Worm (Caenorhabditis elegans) whole organism, young adult: ENCODE data around the gene phat-4.

Source experiments
- F22D6.2 ChIP-seq: sonication (generic microtip); optimal IDR thresholded peaks from 2 replicates; lab custom pipeline; 2016; ENCODE audit warnings: mild to moderate bottlenecking, missing genetic modification characterization, missing compliant biosample characterization
- F37B4.10 ChIP-seq: fragments of 200-800 bp; sonication (Bioruptor generic); IDR thresholded peaks from 2 replicates; pipeline ENCODE4 v1.3.6; 2022; ENCODE audit warnings: missing genetic modification characterization, missing compliant biosample characterization
- F52B5.7 ChIP-seq: sonication (generic microtip); optimal IDR thresholded peaks from 2 replicates; lab custom pipeline; 2016; ENCODE audit warnings: mild to moderate bottlenecking, missing genetic modification characterization, missing compliant biosample characterization
- F55B11.4 ChIP-seq: sonication (generic microtip); optimal IDR thresholded peaks from 2 replicates; lab custom pipeline; 2016; ENCODE audit warnings: missing compliant biosample characterization, missing genetic modification characterization, borderline replicate concordance; ENCODE audit not compliant: insufficient read depth
- F57C9.4 ChIP-seq: sonication (generic microtip); optimal IDR thresholded peaks from 2 replicates; lab custom pipeline; 2017; ENCODE audit warnings: mild to moderate bottlenecking, missing genetic modification characterization, missing compliant biosample characterization
- K12H6.12 ChIP-seq: fragments of 200-800 bp; sonication (Bioruptor generic); optimal IDR thresholded peaks from 2 replicates; lab custom pipeline; 2018; ENCODE audit warnings: mild to moderate bottlenecking, missing genetic modification characterization, missing compliant biosample characterization
- Y53F4B.3 ChIP-seq: fragments of 200-800 bp; sonication (Bioruptor generic); IDR thresholded peaks from 2 replicates; pipeline ENCODE4 v1.3.6; 2022; ENCODE audit warnings: missing genetic modification reagents, missing genetic modification characterization, missing compliant biosample characterization
- Y53G8AR.9 ChIP-seq: fragments of 200-800 bp; sonication (Bioruptor generic); conservative IDR thresholded peaks from 2 replicates; pipeline ENCODE4 v1.3.6; 2022; ENCODE audit warnings: missing genetic modification reagents, missing genetic modification characterization, missing compliant biosample characterization
- ama-1 ChIP-seq, 3 experiments: fragments of 150-350 bp in 1 of 3; sonication (generic microtip) in 2 of 3; optimal IDR thresholded peaks; 2 replicates each; lab custom pipeline; 2014 to 2018; ENCODE audit warnings: missing biosample characterization in 2 of 3, missing genetic modification characterization in 2 of 3, missing genetic modification reagents in 2 of 3
- athp-1 ChIP-seq: sonication (generic microtip); optimal IDR thresholded peaks from 2 replicates; lab custom pipeline; 2017; ENCODE audit warnings: mild to moderate bottlenecking, missing genetic modification characterization, missing compliant biosample characterization
- attf-5 ChIP-seq: fragments of 200-800 bp; sonication (Bioruptor generic); optimal IDR thresholded peaks from 2 replicates; lab custom pipeline; 2018; ENCODE audit warnings: mild to moderate bottlenecking, missing genetic modification characterization, missing compliant biosample characterization
- bed-2 ChIP-seq: fragments of 200-800 bp; sonication (Bioruptor generic); IDR thresholded peaks from 2 replicates; pipeline ENCODE4 v1.3.6; 2022; ENCODE audit warnings: missing genetic modification reagents, missing genetic modification characterization, missing compliant biosample characterization
- ccch-3 ChIP-seq: fragments of 200-800 bp; sonication (Bioruptor generic); optimal IDR thresholded peaks from 2 replicates; lab custom pipeline; 2018; ENCODE audit warnings: mild to moderate bottlenecking, missing genetic modification characterization, missing compliant biosample characterization
- cebp-1 ChIP-seq, 2 experiments: fragments of 200-800 bp in 1 of 2; sonication (Bioruptor generic) in 1 of 2; sonication (generic microtip) in 1 of 2; IDR thresholded peaks in 1 of 2; optimal IDR thresholded peaks in 1 of 2; 2 replicates each; pipeline versions ENCODE4 v1.3.6 to Lab custom; 2017 to 2022; ENCODE audit warnings: missing compliant biosample characterization in 2 of 2, missing genetic modification characterization in 2 of 2, mild to moderate bottlenecking in 1 of 2, missing genetic modification reagents in 1 of 2, moderate library complexity in 1 of 2
- ceh-100 ChIP-seq: fragments of 200-800 bp; sonication (Bioruptor generic); IDR thresholded peaks from 2 replicates; pipeline ENCODE4 v1.3.6; 2022; ENCODE audit warnings: missing genetic modification reagents, missing genetic modification characterization, missing compliant biosample characterization
- ceh-91 ChIP-seq: fragments of 200-800 bp; sonication (Bioruptor generic); IDR thresholded peaks from 2 replicates; pipeline ENCODE4 v1.3.6; 2022; ENCODE audit warnings: missing genetic modification reagents, missing genetic modification characterization, missing compliant biosample characterization
- chd-7 ChIP-seq: sonication (generic microtip); optimal IDR thresholded peaks from 2 replicates; lab custom pipeline; 2016; ENCODE audit warnings: mild to moderate bottlenecking, missing genetic modification characterization, moderate library complexity, missing compliant biosample characterization
- dpl-1 ChIP-seq: fragments of 150-350 bp; optimal IDR thresholded peaks from 2 replicates; lab custom pipeline; 2014; ENCODE audit warnings: missing biosample characterization, missing genetic modification reagents, missing genetic modification characterization
- egl-44 ChIP-seq: fragments of 200-800 bp; sonication (Bioruptor generic); IDR thresholded peaks from 2 replicates; pipeline ENCODE4 v1.3.6; 2022; ENCODE audit warnings: missing genetic modification reagents, missing genetic modification characterization, missing compliant biosample characterization
- ekl-4 ChIP-seq: fragments of 200-800 bp; sonication (Bioruptor generic); IDR thresholded peaks from 2 replicates; pipeline ENCODE4 v1.3.6; 2022; ENCODE audit warnings: missing genetic modification reagents, missing genetic modification characterization, missing compliant biosample characterization
- hlh-26 ChIP-seq: fragments of 200-800 bp; sonication (Bioruptor generic); conservative IDR thresholded peaks from 2 replicates; pipeline ENCODE4 v1.3.6; 2022; ENCODE audit warnings: missing genetic modification reagents, missing genetic modification characterization, missing compliant biosample characterization
- hmg-20 ChIP-seq: fragments of 200-800 bp; sonication (Bioruptor generic); IDR thresholded peaks from 2 replicates; pipeline ENCODE4 v1.3.6; 2022; ENCODE audit warnings: missing genetic modification reagents, missing genetic modification characterization, missing compliant biosample characterization
- hsf-1 ChIP-seq: fragments of 200-800 bp; sonication (Bioruptor generic); IDR thresholded peaks from 2 replicates; pipeline ENCODE4 v1.3.6; 2022; ENCODE audit warnings: missing genetic modification reagents, missing genetic modification characterization, missing compliant biosample characterization
- let-607 ChIP-seq, 2 experiments: fragments of 200-800 bp in 1 of 2; sonication (Bioruptor generic) in 1 of 2; sonication (generic microtip) in 1 of 2; optimal IDR thresholded peaks; 2 replicates each; lab custom pipeline; 2016 to 2018; ENCODE audit warnings: mild to moderate bottlenecking in 2 of 2, missing compliant biosample characterization in 2 of 2, missing genetic modification characterization in 2 of 2, moderate library complexity in 2 of 2, missing genotype in 1 of 2
- lin-35 ChIP-seq, 3 experiments: fragments of 150-350 bp in 2 of 3; sonication (generic microtip) in 1 of 3; optimal IDR thresholded peaks; 2 replicates each; lab custom pipeline; 2014 to 2018; ENCODE audit warnings: missing biosample characterization in 3 of 3, missing genetic modification characterization in 3 of 3, missing genetic modification reagents in 3 of 3
- lin-40 ChIP-seq: sonication (generic microtip); optimal IDR thresholded peaks from 2 replicates; lab custom pipeline; 2016; ENCODE audit warnings: missing genetic modification characterization, mild to moderate bottlenecking, missing compliant biosample characterization, missing genotype, missing genetic modification reagents
- lin-54 ChIP-seq: fragments of 200-800 bp; sonication (Bioruptor generic); optimal IDR thresholded peaks from 2 replicates; lab custom pipeline; 2018; ENCODE audit warnings: mild to moderate bottlenecking, missing genetic modification characterization, missing compliant biosample characterization
- nhr-179 ChIP-seq: sonication (generic microtip); optimal IDR thresholded peaks from 2 replicates; lab custom pipeline; 2016; ENCODE audit warnings: mild to moderate bottlenecking, missing genetic modification characterization, missing compliant biosample characterization
- nhr-27 ChIP-seq: fragments of 200-800 bp; sonication (Bioruptor generic); optimal IDR thresholded peaks from 2 replicates; lab custom pipeline; 2018; ENCODE audit warnings: mild to moderate bottlenecking, missing genetic modification characterization, moderate library complexity, missing compliant biosample characterization
- nhr-80 ChIP-seq: sonication (generic microtip); optimal IDR thresholded peaks from 2 replicates; lab custom pipeline; 2016; ENCODE audit warnings: missing genetic modification characterization, missing compliant biosample characterization
- rec-8 ChIP-seq, 2 experiments: sonication (generic microtip); optimal IDR thresholded peaks; 2 replicates each; lab custom pipeline; 2016; ENCODE audit warnings: mild to moderate bottlenecking in 2 of 2, missing genetic modification characterization in 2 of 2, missing genetic modification reagents in 2 of 2, missing genotype in 2 of 2, missing biosample characterization in 1 of 2, missing compliant biosample characterization in 1 of 2, moderate library complexity in 1 of 2
- snpc-1.1 ChIP-seq: sonication (generic microtip); optimal IDR thresholded peaks from 2 replicates; lab custom pipeline; 2017; ENCODE audit warnings: missing genetic modification characterization, mild to moderate bottlenecking, missing compliant biosample characterization, antibody characterized with exemption, moderate library complexity, missing genotype, missing genetic modification reagents; ENCODE audit not compliant: insufficient read depth
- snpc-1.3 ChIP-seq: sonication (generic microtip); optimal IDR thresholded peaks from 2 replicates; lab custom pipeline; 2017; ENCODE audit warnings: missing genetic modification characterization, mild to moderate bottlenecking, missing compliant biosample characterization, antibody characterized with exemption, moderate library complexity, missing genotype, missing genetic modification reagents; ENCODE audit not compliant: insufficient read depth
- tbx-9 ChIP-seq: sonication (generic microtip); optimal IDR thresholded peaks from 2 replicates; lab custom pipeline; 2016; ENCODE audit warnings: borderline replicate concordance, missing genetic modification characterization, inconsistent platforms, missing compliant biosample characterization
- tlf-1 ChIP-seq: fragments of 200-800 bp; sonication (Bioruptor generic); optimal IDR thresholded peaks from 2 replicates; lab custom pipeline; 2018; ENCODE audit warnings: mild to moderate bottlenecking, missing genetic modification characterization, missing compliant biosample characterization
- ztf-18 ChIP-seq: sonication (generic microtip); optimal IDR thresholded peaks from 2 replicates; lab custom pipeline; 2016; ENCODE audit warnings: missing genotype, mild to moderate bottlenecking, missing genetic modification characterization, missing compliant biosample characterization

Gene phat-4

ce11 chrV:4152200-4152599 lies 22.5 kb downstream of the phat-4 start, which contains the start of gene Y45G5AM.6:
Gene Y45G5AM.6, minus strand, starts transcription at chrV:4152300.
- TF ChIP-seq ccch-3 (GFP tag; lab: Kevin White, UChicago): no peak
- TF ChIP-seq cebp-1 (GFP tag; IDR thresholded peaks at IDR 0.05; lab: Robert Waterston, UW): no peak
- no peak for TF ChIP-seq cebp-1 (tag; optimal IDR thresholded peaks at IDR 0.05; lab: Kevin White, UChicago)
- no peak for TF ChIP-seq chd-7
- TF ChIP-seq bed-2: no peak
- no peak for TF ChIP-seq nhr-27 (tag; lab: Kevin White, UChicago)
- no peak for TF ChIP-seq ekl-4 (GFP tag; lab: Robert Waterston, UW)
- TF ChIP-seq F52B5.7 (tag; lab: Kevin White, UChicago): no peak
- TF ChIP-seq ama-1 (optimal IDR thresholded peaks at IDR 0.05; lab: Kevin White, UChicago): no peak
- TF ChIP-seq ama-1 (GFP tag; optimal IDR thresholded peaks at IDR 0.05; lab: Kevin White, UChicago): no peak
- TF ChIP-seq tbx-9 (tag; lab: Kevin White, UChicago): no peak
- no peak for TF ChIP-seq ceh-91 (GFP tag; lab: Robert Waterston, UW)
- TF ChIP-seq tlf-1: no peak
- TF ChIP-seq F22D6.2: no peak
- TF ChIP-seq nhr-179 (tag; lab: Kevin White, UChicago): no peak
- TF ChIP-seq nhr-80 (tag; lab: Kevin White, UChicago): no peak
- TF ChIP-seq dpl-1 (GFP tag; lab: Kevin White, UChicago): no peak
- TF ChIP-seq attf-5: no peak
- TF ChIP-seq lin-40: no peak
- TF ChIP-seq athp-1 (tag; lab: Kevin White, UChicago): no peak
- no peak for TF ChIP-seq snpc-1.3 (tag; lab: Kevin White, UChicago)
- TF ChIP-seq F55B11.4 (tag; lab: Kevin White, UChicago): no peak

ce11 chrV:4157291-4157690 lies 27.6 kb downstream of the phat-4 start:
- no peak for TF ChIP-seq ceh-100
- no peak for TF ChIP-seq K12H6.12 (tag; lab: Kevin White, UChicago)
- no peak for TF ChIP-seq ceh-91 (GFP tag; lab: Robert Waterston, UW)
- TF ChIP-seq let-607 (tag; optimal IDR thresholded peaks at IDR 0.05; lab: Kevin White, UChicago): no peak
- no peak for TF ChIP-seq hmg-20 (GFP tag; lab: Robert Waterston, UW)
- no peak for TF ChIP-seq lin-54 (GFP tag; lab: Kevin White, UChicago)
- no peak for TF ChIP-seq Y53F4B.3 (GFP tag; lab: Robert Waterston, UW)
- TF ChIP-seq hlh-26 (GFP tag; lab: Robert Waterston, UW): no peak
- no peak for TF ChIP-seq snpc-1.1 (tag; lab: Kevin White, UChicago)
- no peak for TF ChIP-seq F37B4.10
- TF ChIP-seq F57C9.4 (tag; lab: Kevin White, UChicago): no peak
- TF ChIP-seq hsf-1 (GFP tag; lab: Robert Waterston, UW): no peak
- TF ChIP-seq egl-44 (GFP tag; lab: Robert Waterston, UW): no peak
- TF ChIP-seq ztf-18: no peak
- no peak for TF ChIP-seq rec-8 (tag; optimal IDR thresholded peaks at IDR 0.05; lab: Kevin White, UChicago)
- TF ChIP-seq Y53G8AR.9 (GFP tag; lab: Robert Waterston, UW): no peak
- TF ChIP-seq lin-35 (GFP tag; optimal IDR thresholded peaks at IDR 0.05; lab: Kevin White, UChicago): no peak
